Fruit fly (Drosophila melanogaster) whole organism, embryonic: ENCODE results near the gene CG31454.

Source experiments
- C15 ChIP-seq: fragments of 200-800 bp; sonication (Bioruptor generic); IDR thresholded peaks from 3 replicates; pipeline ENCODE4 v1.3.6; 2022; ENCODE audit warnings: missing biosample characterization, missing genetic modification characterization
- CG10267 ChIP-seq: fragments of 200-800 bp; sonication (Bioruptor generic); optimal IDR thresholded peaks from 2 replicates; lab custom pipeline; 2018; ENCODE audit warnings: missing biosample characterization, mild to moderate bottlenecking, missing genetic modification characterization, moderate library complexity
- CG10959 ChIP-seq: fragments of 200-800 bp; sonication (Bioruptor generic); IDR thresholded peaks from 2 replicates; pipeline ENCODE4 v1.3.6; 2022; ENCODE audit warnings: missing biosample characterization, missing genetic modification characterization
- CG12391 ChIP-seq: fragments of 200-800 bp; sonication (Bioruptor generic); optimal IDR thresholded peaks from 3 replicates; lab custom pipeline; 2018; ENCODE audit warnings: missing biosample characterization, mild to moderate bottlenecking, missing genetic modification characterization, moderate library complexity
- CG12744 ChIP-seq: fragments of 200-800 bp; sonication (Bioruptor generic); optimal IDR thresholded peaks from 2 replicates; lab custom pipeline; 2016; ENCODE audit warnings: missing biosample characterization, missing genetic modification characterization
- CG13287 ChIP-seq: fragments of 200-800 bp; sonication (Bioruptor generic); IDR thresholded peaks from 2 replicates; pipeline ENCODE4 v1.3.6; 2022; ENCODE audit warnings: missing biosample characterization, missing genetic modification characterization; ENCODE audit not compliant: partially characterized antibody
- CG13624 ChIP-seq: fragments of 200-800 bp; sonication (Bioruptor generic); optimal IDR thresholded peaks from 2 replicates; lab custom pipeline; 2016; ENCODE audit warnings: missing biosample characterization, missing genetic modification characterization
- CG14710 ChIP-seq: fragments of 200-800 bp; sonication (Bioruptor generic); optimal IDR thresholded peaks from 3 replicates; lab custom pipeline; 2019; ENCODE audit warnings: missing biosample characterization, mild to moderate bottlenecking, missing genetic modification characterization, moderate library complexity
- CG1647 ChIP-seq: fragments of 200-800 bp; sonication (Bioruptor generic); optimal IDR thresholded peaks from 3 replicates; lab custom pipeline; 2016; ENCODE audit warnings: missing biosample characterization, missing genetic modification characterization
- CG18011 ChIP-seq: fragments of 200-800 bp; sonication (Bioruptor generic); optimal IDR thresholded peaks from 2 replicates; lab custom pipeline; 2017; ENCODE audit warnings: missing biosample characterization, missing genetic modification characterization, mild to moderate bottlenecking, moderate library complexity, missing genotype
- CG2116 ChIP-seq: fragments of 200-800 bp; sonication (Bioruptor generic); optimal IDR thresholded peaks from 3 replicates; lab custom pipeline; 2018; ENCODE audit warnings: missing biosample characterization, mild to moderate bottlenecking, missing genetic modification characterization
- CG30431 ChIP-seq: fragments of 200-800 bp; sonication (Bioruptor generic); optimal IDR thresholded peaks from 2 replicates; lab custom pipeline; 2017; ENCODE audit warnings: missing biosample characterization, missing genetic modification characterization
- CG3726 ChIP-seq: fragments of 200-800 bp; sonication (Bioruptor generic); IDR thresholded peaks from 3 replicates; pipeline ENCODE4, ENCODE4 v1.3.6; 2022; ENCODE audit warnings: missing biosample characterization, missing genetic modification characterization
- CG4617 ChIP-seq: fragments of 200-800 bp; sonication (Bioruptor generic); optimal IDR thresholded peaks from 3 replicates; lab custom pipeline; 2016; ENCODE audit warnings: missing biosample characterization, missing genetic modification characterization, borderline replicate concordance
- CG6254 ChIP-seq: fragments of 200-800 bp; sonication (Bioruptor generic); optimal IDR thresholded peaks from 3 replicates; lab custom pipeline; 2017; ENCODE audit warnings: mild to moderate bottlenecking, missing biosample characterization, missing genetic modification reagents, missing genetic modification characterization
- CG8924 ChIP-seq: fragments of 200-800 bp; optimal IDR thresholded peaks from 3 replicates; lab custom pipeline; 2019; ENCODE audit warnings: missing biosample characterization, mild to moderate bottlenecking, missing genetic modification characterization, moderate library complexity
- CG9727 ChIP-seq: fragments of 200-800 bp; sonication (Bioruptor generic); optimal IDR thresholded peaks from 3 replicates; lab custom pipeline; 2017; ENCODE audit warnings: missing biosample characterization, mild to moderate bottlenecking, missing genetic modification characterization
- CG9797 ChIP-seq: fragments of 200-800 bp; sonication (Bioruptor generic); optimal IDR thresholded peaks from 3 replicates; lab custom pipeline; 2018; ENCODE audit warnings: missing biosample characterization, mild to moderate bottlenecking, missing genetic modification characterization
- Chrac-16 ChIP-seq: fragments of 200-800 bp; sonication (Bioruptor generic); optimal IDR thresholded peaks from 3 replicates; lab custom pipeline; 2016; ENCODE audit warnings: missing biosample characterization, missing genetic modification characterization
- Dref ChIP-seq: fragments of 200-800 bp; sonication (Bioruptor generic); IDR thresholded peaks from 2 replicates; pipeline ENCODE4 v1.3.6; 2022; ENCODE audit warnings: missing biosample characterization, missing genetic modification characterization
- Drgx ChIP-seq: fragments of 200-800 bp; sonication (Bioruptor generic); IDR thresholded peaks from 2 replicates; pipeline ENCODE4 v1.3.6; 2022; ENCODE audit warnings: missing biosample characterization, missing genetic modification characterization
- E2f1 ChIP-seq: fragments of 200-800 bp; sonication (Bioruptor generic); IDR thresholded peaks from 2 replicates; pipeline ENCODE4 v1.3.6; 2022; ENCODE audit warnings: missing biosample characterization, missing genetic modification characterization
- Fer3 ChIP-seq: fragments of 200-800 bp; sonication (Bioruptor generic); optimal IDR thresholded peaks from 2 replicates; lab custom pipeline; 2018; ENCODE audit warnings: missing biosample characterization, mild to moderate bottlenecking, missing genetic modification characterization, moderate library complexity
- Gsc ChIP-seq: fragments of 200-800 bp; sonication (Bioruptor generic); IDR thresholded peaks from 2 replicates; pipeline ENCODE4 v1.3.6; 2022; ENCODE audit warnings: missing biosample characterization, missing genetic modification characterization
- Gug ChIP-seq: fragments of 200-800 bp; sonication (Bioruptor generic); IDR thresholded peaks from 4 replicates; pipeline ENCODE4 v1.3.6; 2022; ENCODE audit warnings: missing biosample characterization, missing genetic modification characterization
- Hmr ChIP-seq: fragments of 200-800 bp; sonication (Bioruptor generic); optimal IDR thresholded peaks from 3 replicates; lab custom pipeline; 2017; ENCODE audit warnings: mild to moderate bottlenecking, missing biosample characterization, missing genetic modification reagents, missing genetic modification characterization
- Hr3 ChIP-seq: fragments of 200-800 bp; sonication (Bioruptor generic); optimal IDR thresholded peaks from 3 replicates; lab custom pipeline; 2016; ENCODE audit warnings: missing biosample characterization, missing genetic modification characterization
- Nf-YC ChIP-seq: fragments of 200-800 bp; optimal IDR thresholded peaks from 3 replicates; lab custom pipeline; 2019; ENCODE audit warnings: missing biosample characterization, mild to moderate bottlenecking, missing genetic modification characterization, moderate library complexity
- Scr ChIP-seq: fragments of 200-800 bp; sonication (Bioruptor generic); IDR thresholded peaks from 2 replicates; pipeline ENCODE4 v1.3.6; 2022; ENCODE audit warnings: missing biosample characterization, missing genetic modification characterization; ENCODE audit not compliant: partially characterized antibody
- ab ChIP-seq: fragments of 200-800 bp; sonication (Bioruptor generic); optimal IDR thresholded peaks from 2 replicates; lab custom pipeline; 2016; ENCODE audit warnings: missing biosample characterization, missing genetic modification characterization
- ap ChIP-seq: fragments of 200-800 bp; sonication (Bioruptor generic); IDR thresholded peaks from 2 replicates; pipeline ENCODE4 v1.3.6; 2022; ENCODE audit warnings: missing biosample characterization, missing genetic modification characterization
- chif ChIP-seq, 2 experiments: fragments of 200-800 bp; sonication (Bioruptor generic); optimal IDR thresholded peaks; 3 replicates each; lab custom pipeline; 2016; ENCODE audit warnings: missing biosample characterization in 2 of 2, missing genetic modification characterization in 2 of 2
- chinmo ChIP-seq: fragments of 200-800 bp; sonication (Bioruptor generic); IDR thresholded peaks from 4 replicates; pipeline ENCODE4 v1.3.6; 2022; ENCODE audit warnings: missing biosample characterization, missing genetic modification characterization; ENCODE audit not compliant: partially characterized antibody
- dysf ChIP-seq: fragments of 200-800 bp; sonication (Bioruptor generic); IDR thresholded peaks from 3 replicates; pipeline ENCODE4 v1.3.6; 2022; ENCODE audit warnings: missing biosample characterization, missing genetic modification characterization
- emc ChIP-seq: fragments of 200-800 bp; sonication (Bioruptor generic); optimal IDR thresholded peaks from 2 replicates; lab custom pipeline; 2016; ENCODE audit warnings: missing biosample characterization, missing genetic modification characterization
- fu2 ChIP-seq: fragments of 200-800 bp; sonication (Bioruptor generic); optimal IDR thresholded peaks from 2 replicates; lab custom pipeline; 2016; ENCODE audit warnings: missing biosample characterization, missing genetic modification characterization
- grn ChIP-seq: fragments of 200-800 bp; sonication (Bioruptor generic); optimal IDR thresholded peaks from 3 replicates; lab custom pipeline; 2017; ENCODE audit warnings: missing biosample characterization, missing genetic modification characterization
- lilli ChIP-seq: fragments of 200-800 bp; sonication (Bioruptor generic); optimal IDR thresholded peaks from 3 replicates; lab custom pipeline; 2016; ENCODE audit warnings: missing biosample characterization, missing genetic modification characterization
- lov ChIP-seq, 2 experiments: fragments of 200-800 bp in 1 of 2; fragments of >200 bp in 1 of 2; sonication (Bioruptor generic) in 1 of 2; IDR thresholded peaks in 1 of 2; optimal IDR thresholded peaks in 1 of 2; 2 replicates in 1 of 2; 3 replicates in 1 of 2; pipeline versions ENCODE4 v1.3.6 to Lab custom; 2017 to 2022; ENCODE audit warnings: missing biosample characterization in 1 of 2, missing genetic modification characterization in 1 of 2
- maf-S ChIP-seq: fragments of 200-800 bp; sonication (Bioruptor generic); optimal IDR thresholded peaks from 2 replicates; lab custom pipeline; 2016; ENCODE audit warnings: missing biosample characterization, missing genetic modification characterization
- mirr ChIP-seq: fragments of 200-800 bp; sonication (Bioruptor generic); optimal IDR thresholded peaks from 3 replicates; lab custom pipeline; 2018; ENCODE audit warnings: missing biosample characterization, mild to moderate bottlenecking, missing genetic modification characterization
- otp ChIP-seq: fragments of 200-800 bp; sonication (Bioruptor generic); IDR thresholded peaks from 3 replicates; pipeline ENCODE4, ENCODE4 v1.3.6; 2022; ENCODE audit warnings: missing biosample characterization, missing genetic modification characterization
- sd ChIP-seq: fragments of 200-800 bp; sonication (Bioruptor generic); optimal IDR thresholded peaks from 3 replicates; lab custom pipeline; 2018; ENCODE audit warnings: missing biosample characterization, mild to moderate bottlenecking, missing genetic modification characterization, moderate library complexity
- sisA ChIP-seq: fragments of 200-800 bp; sonication (Bioruptor generic); IDR thresholded peaks from 2 replicates; pipeline ENCODE4 v1.3.6; 2022; ENCODE audit warnings: missing biosample characterization, missing genetic modification characterization
- stc ChIP-seq: fragments of 200-800 bp; sonication (Bioruptor generic); IDR thresholded peaks from 2 replicates; pipeline ENCODE4 v1.3.6; 2022; ENCODE audit warnings: missing biosample characterization, missing genetic modification characterization
- tin ChIP-seq: fragments of 200-800 bp; sonication (Bioruptor generic); optimal IDR thresholded peaks from 3 replicates; lab custom pipeline; 2016; ENCODE audit warnings: missing biosample characterization, missing genetic modification characterization
- tup ChIP-seq: fragments of 200-800 bp; sonication (Bioruptor generic); optimal IDR thresholded peaks from 2 replicates; lab custom pipeline; 2016; ENCODE audit warnings: missing biosample characterization, mild to moderate bottlenecking, missing genetic modification characterization, moderate library complexity
- vvl ChIP-seq: fragments of 200-800 bp; sonication (Bioruptor generic); IDR thresholded peaks from 2 replicates; pipeline ENCODE4 v1.3.6; 2022; ENCODE audit warnings: missing biosample characterization, missing genetic modification characterization
- yki ChIP-seq: fragments of >200 bp; optimal IDR thresholded peaks from 3 replicates; lab custom pipeline; 2018
- zfh2 ChIP-seq: fragments of 200-800 bp; sonication (Bioruptor generic); optimal IDR thresholded peaks from 2 replicates; lab custom pipeline; 2016; ENCODE audit warnings: missing biosample characterization, missing genetic modification characterization

CG31454 gene

dm6 chr3R:8482881-8483280, 38.6 kb upstream of the CG31454 start:
- TF ChIP-seq Nf-YC (tag; lab: Kevin White, UChicago) (no peak), Gsc (GFP tag; lab: Robert Waterston, UW) (peak; percentile 53; the same call in 1 of the 2 replicates), maf-S (GFP tag; lab: Kevin White, UChicago) (peak; percentile 65), Hmr (peak; percentile 73), CG13287 (GFP tag; lab: Robert Waterston, UW) (no peak), CG1647 (GFP tag; lab: Kevin White, UChicago) (peak; percentile 52), zfh2 (GFP tag; lab: Kevin White, UChicago) (peak; percentile 30), tup (peak; percentile 22), sd (tag; lab: Kevin White, UChicago) (peak; percentile 62), Scr (no peak), sisA (GFP tag; lab: Robert Waterston, UW) (peak; percentile 81), CG30431 (GFP tag; lab: Kevin White, UChicago) (peak; percentile 60), CG14710 (tag; lab: Kevin White, UChicago) (peak; percentile 54), E2f1 (peak; percentile 78), dysf (GFP tag; lab: Robert Waterston, UW) (peak; percentile 85), ap (GFP tag; lab: Robert Waterston, UW) (peak; percentile 48; the same call in 1 of the 2 replicates), lov (optimal IDR thresholded peaks at IDR 0.05; lab: Kevin White, UChicago) (no peak), lov (GFP tag; IDR thresholded peaks at IDR 0.05; lab: Robert Waterston, UW) (peak; percentile 81; the same call in 1 of the 3 replicates), CG6254 (GFP tag; lab: Kevin White, UChicago) (peak; percentile 64), CG2116 (GFP tag; lab: Kevin White, UChicago) (no peak), fu2 (GFP tag; lab: Kevin White, UChicago) (no peak), CG12391 (tag; lab: Kevin White, UChicago) (peak; percentile 69), CG9797 (no peak), yki (lab: Kevin White, UChicago) (no peak), grn (GFP tag; lab: Kevin White, UChicago) (no peak), Chrac-16 (peak; percentile 33), otp (GFP tag; lab: Robert Waterston, UW) (peak; percentile 61; the same call in 1 of the 3 replicates), CG3726 (GFP tag; lab: Robert Waterston, UW) (peak; percentile 50; the same call in 1 of the 3 replicates), CG4617 (GFP tag; lab: Kevin White, UChicago) (no peak), CG10267 (tag; lab: Kevin White, UChicago) (no peak), tin (GFP tag; lab: Kevin White, UChicago) (peak; percentile 77), vvl (peak; percentile 86), chinmo (no peak), Hr3 (GFP tag; lab: Kevin White, UChicago) (peak; percentile 42), lilli (GFP tag; lab: Kevin White, UChicago) (peak; percentile 70), ab (GFP tag; lab: Kevin White, UChicago) (peak; percentile 35), Fer3 (tag; lab: Kevin White, UChicago) (peak; percentile 72), mirr (peak; percentile 23), C15 (GFP tag; lab: Robert Waterston, UW) (no peak), CG9727 (peak; percentile 53), CG13624 (GFP tag; lab: Kevin White, UChicago) (no peak), stc (GFP tag; lab: Robert Waterston, UW) (peak; percentile 56), emc (peak; percentile 39), CG10959 (GFP tag; lab: Robert Waterston, UW) (peak; percentile 63; the same call in 1 of the 2 replicates), Dref (GFP tag; lab: Robert Waterston, UW) (0 out of 2 replicates have a peak, but pooled peaks have one; percentile 10), CG18011 (GFP tag; lab: Kevin White, UChicago) (peak; percentile 15), chif (GFP tag; optimal IDR thresholded peaks at IDR 0.05; lab: Kevin White, UChicago) (peak; percentile 30 to 65), Drgx (GFP tag; lab: Robert Waterston, UW) (peak; percentile 49), Gug (GFP tag; lab: Robert Waterston, UW) (peak; percentile 78), CG8924 (tag; lab: Kevin White, UChicago) (peak; percentile 64), CG12744 (GFP tag; lab: Kevin White, UChicago) (no peak)
